Worm (Caenorhabditis elegans): ENCODE results near the gene str-114.

str-114 gene

ce11 chrV:3688733-3689132 is 39.2 kb downstream of the str-114 start (continued):
- TF ChIP-seq mdl-1 (tag; optimal IDR thresholded peaks at IDR 0.05) (peak in 1 of 2 experiments; percentile 12), grh-1 (GFP tag; IDR thresholded peaks at IDR 0.05) (no peak), lin-13 (GFP tag; optimal IDR thresholded peaks at IDR 0.05) (no peak), efl-1 (optimal IDR thresholded peaks at IDR 0.05) (peak; percentile 7 to 23), efl-1 (GFP tag; optimal IDR thresholded peaks at IDR 0.05 in 1 of 2) (peak; percentile 8 to 10), nhr-71 (tag; optimal IDR thresholded peaks at IDR 0.05) (peak; percentile 45), nhr-76 (tag; optimal IDR thresholded peaks at IDR 0.05) (no peak), aly-2 (tag; optimal IDR thresholded peaks at IDR 0.05) (no peak), nhr-237 (tag; optimal IDR thresholded peaks at IDR 0.05) (no peak), ceh-63 (GFP tag; optimal IDR thresholded peaks at IDR 0.05) (no peak), unc-86 (tag; optimal IDR thresholded peaks at IDR 0.05) (no peak)

- TF ChIP-seq egl-27 (tag; optimal IDR thresholded peaks at IDR 0.05) = no peak
- peak; percentile 37 for TF ChIP-seq elt-2 (tag; optimal IDR thresholded peaks at IDR 0.05)
- TF ChIP-seq nhr-71 (tag; optimal IDR thresholded peaks at IDR 0.05) = no peak
- no peak for TF ChIP-seq ces-1 (GFP tag; optimal IDR thresholded peaks at IDR 0.05)
- no peak for TF ChIP-seq hlh-4 (tag; optimal IDR thresholded peaks at IDR 0.05)
These were observed 43.0 kb downstream of the str-114 start for ce11 chrV:3692613-3693012.

ce11 chrV:3693657-3694056 is 44.1 kb downstream of the str-114 start:
- TF ChIP-seq blmp-1 (tag; optimal IDR thresholded peaks at IDR 0.05) (peak; percentile 72), fkh-4 (tag; optimal IDR thresholded peaks at IDR 0.05; ENCODE audit: borderline replicate concordance) (no peak), fkh-10 (GFP tag; optimal IDR thresholded peaks at IDR 0.05) (no peak), aly-2 (tag; optimal IDR thresholded peaks at IDR 0.05) (no peak), mep-1 (tag; optimal IDR thresholded peaks at IDR 0.05) (peak; percentile 12), nhr-90 (tag; optimal IDR thresholded peaks at IDR 0.05; ENCODE audit: poor library complexity) (no peak), ces-1 (GFP tag; optimal IDR thresholded peaks at IDR 0.05) (no peak), fos-1 (tag; optimal IDR thresholded peaks at IDR 0.05) (no peak), nhr-85 (tag) (peak; percentile 65), nhr-28 (tag; optimal IDR thresholded peaks at IDR 0.05) (no peak), alr-1 (tag; optimal IDR thresholded peaks at IDR 0.05; ENCODE audit: borderline replicate concordance) (no peak), swsn-7 (tag; optimal IDR thresholded peaks at IDR 0.05) (no peak)

- peak; percentile 27 for TF ChIP-seq blmp-1 (tag; optimal IDR thresholded peaks at IDR 0.05)
- peak; percentile 43 for TF ChIP-seq nhr-71 (tag; optimal IDR thresholded peaks at IDR 0.05)
- TF ChIP-seq snu-23 (GFP tag; optimal IDR thresholded peaks at IDR 0.05) = peak; percentile 10
- peak in 1 of 2 experiments; percentile 13 for TF ChIP-seq lsy-2 (tag; optimal IDR thresholded peaks at IDR 0.05)
- peak; percentile 57 for TF ChIP-seq lin-14 (GFP tag; optimal IDR thresholded peaks at IDR 0.05)
- TF ChIP-seq ceh-88 (GFP tag; IDR thresholded peaks at IDR 0.05) = no peak
- TF ChIP-seq lin-13 (GFP tag; optimal IDR thresholded peaks at IDR 0.05) = no peak
- no peak for TF ChIP-seq efl-1 (optimal IDR thresholded peaks at IDR 0.05)
- peak in 1 of 2 experiments; percentile 68 for TF ChIP-seq efl-1 (GFP tag; optimal IDR thresholded peaks at IDR 0.05 in 1 of 2)
- no peak for TF ChIP-seq nhr-19 (GFP tag; conservative IDR thresholded peaks at IDR 0.05)
- peak; percentile 21 for TF ChIP-seq unc-130 (tag; optimal IDR thresholded peaks at IDR 0.05)
- no peak for TF ChIP-seq nhr-20 (tag; optimal IDR thresholded peaks at IDR 0.05)
- TF ChIP-seq rnt-1 (tag; optimal IDR thresholded peaks at IDR 0.05) = peak; percentile 45
- TF ChIP-seq fkh-4 (tag; optimal IDR thresholded peaks at IDR 0.05; ENCODE audit: borderline replicate concordance) = no peak
- no peak for TF ChIP-seq unc-30 (tag; optimal IDR thresholded peaks at IDR 0.05)
- no peak for TF ChIP-seq zag-1 (tag; optimal IDR thresholded peaks at IDR 0.05)
- TF ChIP-seq irx-1 (tag; optimal IDR thresholded peaks at IDR 0.05) = no peak
- no peak for TF ChIP-seq efl-3 (GFP tag; optimal IDR thresholded peaks at IDR 0.05)
These were observed 45.7 kb downstream of the str-114 start for ce11 chrV:3695254-3695653.
